Worm (Caenorhabditis elegans) whole organism, L4 larva: ENCODE measurements around the gene T09F3.4.

Source experiments
- R02D3.7 ChIP-seq: fragments of 150-350 bp; sonication (generic microtip); optimal IDR thresholded peaks from 3 replicates; lab custom pipeline; 2014; ENCODE audit warnings: missing biosample characterization, missing genetic modification characterization
- ZK546.5 ChIP-seq, 2 experiments: sonication (generic microtip); optimal IDR thresholded peaks; 2 replicates each; lab custom pipeline; 2017; ENCODE audit warnings: missing biosample characterization in 2 of 2, missing genetic modification characterization in 2 of 2
- aly-2 ChIP-seq: sonication (generic microtip); optimal IDR thresholded peaks from 2 replicates; lab custom pipeline; 2018; ENCODE audit warnings: missing biosample characterization, missing genetic modification characterization
- ama-1 ChIP-seq: fragments of 150-350 bp; optimal IDR thresholded peaks from 2 replicates; lab custom pipeline; 2014; ENCODE audit warnings: inconsistent platforms, mixed read lengths
- ceh-28 ChIP-seq: fragments of 150-350 bp; optimal IDR thresholded peaks from 2 replicates; lab custom pipeline; 2014; ENCODE audit warnings: missing biosample characterization, missing genetic modification reagents, missing genetic modification characterization
- daf-8 ChIP-seq: fragments of 200-800 bp; sonication (Bioruptor generic); IDR thresholded peaks from 2 replicates; pipeline ENCODE4 v1.3.6; 2022; ENCODE audit warnings: missing genetic modification characterization, missing compliant biosample characterization
- fkh-10 ChIP-seq: fragments of 150-350 bp; optimal IDR thresholded peaks from 2 replicates; lab custom pipeline; 2014; ENCODE audit warnings: missing biosample characterization, missing genetic modification reagents, missing genetic modification characterization
- mdl-1 ChIP-seq, 2 experiments: fragments of 150-350 bp in 1 of 2; sonication (generic microtip) in 1 of 2; optimal IDR thresholded peaks; 2 replicates each; lab custom pipeline; 2014 to 2017; ENCODE audit warnings: missing biosample characterization in 2 of 2, missing genetic modification characterization in 2 of 2
- nhr-11 ChIP-seq: fragments of 150-350 bp; optimal IDR thresholded peaks from 2 replicates; lab custom pipeline; 2014; ENCODE audit warnings: missing biosample characterization, missing genetic modification characterization
- nhr-48 ChIP-seq: sonication (generic microtip); optimal IDR thresholded peaks from 2 replicates; lab custom pipeline; 2016; ENCODE audit warnings: mild to moderate bottlenecking, missing genetic modification characterization, missing compliant biosample characterization
- snpc-4 ChIP-seq: fragments of 150-350 bp; optimal IDR thresholded peaks from 2 replicates; lab custom pipeline; 2014; ENCODE audit warnings: missing biosample characterization, missing genetic modification characterization
- tag-97 ChIP-seq: fragments of 200-800 bp; sonication (Bioruptor generic); IDR thresholded peaks from 2 replicates; pipeline ENCODE4 v1.3.6; 2022; ENCODE audit warnings: missing genetic modification characterization, missing compliant biosample characterization

DNA sequence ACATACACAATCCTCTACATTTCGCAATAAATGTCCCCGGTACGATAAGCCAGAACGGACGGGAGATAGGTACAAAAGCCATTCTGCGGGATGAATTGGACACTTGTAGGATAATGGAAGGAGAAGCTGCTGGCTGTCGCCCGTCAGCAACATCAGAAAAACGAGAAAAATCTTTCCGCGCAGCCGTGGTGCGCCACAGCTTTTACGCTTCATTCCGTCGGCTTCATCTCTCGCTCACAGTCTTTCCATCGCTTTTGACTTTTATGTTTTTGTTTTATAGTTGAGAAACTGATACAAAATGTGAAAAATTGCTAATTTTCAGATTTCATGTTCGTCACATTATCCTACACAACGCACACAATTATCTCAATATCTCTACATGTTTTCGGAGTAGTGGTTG lies 49.4 kb upstream of the T09F3.4 start, which contains the start of gene C07E3.10:
- TF ChIP-seq snpc-4 (tag; lab: Kevin White, UChicago) (no peak), ceh-28 (tag; lab: Kevin White, UChicago) (no peak), tag-97 (GFP tag; lab: Robert Waterston, UW) (no peak), mdl-1 (tag; optimal IDR thresholded peaks at IDR 0.05; lab: Kevin White, UChicago) (no peak), R02D3.7 (tag; lab: Kevin White, UChicago) (no peak), fkh-10 (GFP tag; lab: Kevin White, UChicago) (no peak), ZK546.5 (tag; optimal IDR thresholded peaks at IDR 0.05; lab: Kevin White, UChicago) (no peak), aly-2 (no peak), daf-8 (GFP tag; lab: Robert Waterston, UW) (no peak), ama-1 (lab: Kevin White, UChicago) (no peak), nhr-48 (tag; lab: Kevin White, UChicago) (no peak), nhr-11 (tag; lab: Kevin White, UChicago) (no peak)
